Worm (Caenorhabditis elegans): ENCODE results near the gene F41E6.1.

F41E6.1 gene

ce11 chrV:8607353-8607850 lies 15.0 kb upstream of the F41E6.1 start, which contains the start of gene smk-1:
Gene smk-1, plus strand, starts transcription at chrV:8607800.
- TF ChIP-seq ceh-36 (tag; optimal IDR thresholded peaks at IDR 0.05) (no peak), ets-7 (tag; optimal IDR thresholded peaks at IDR 0.05) (no peak), hmg-4 (GFP tag; optimal IDR thresholded peaks at IDR 0.05) (no peak), hmbx-1 (tag; optimal IDR thresholded peaks at IDR 0.05) (no peak), ama-1 (optimal IDR thresholded peaks at IDR 0.05) (no peak), scrt-1 (GFP tag; IDR thresholded peaks at IDR 0.05) (no peak), B0310.2 (tag; optimal IDR thresholded peaks at IDR 0.05) (no peak), hnd-1 (tag; optimal IDR thresholded peaks at IDR 0.05) (no peak), flt-1 (GFP tag; IDR thresholded peaks at IDR 0.05) (no peak), tra-4 (tag; optimal IDR thresholded peaks at IDR 0.05) (no peak), ceh-13 (GFP tag; optimal IDR thresholded peaks at IDR 0.05) (no peak), sea-1 (GFP tag; conservative IDR thresholded peaks at IDR 0.05) (no peak), tbx-37 (GFP tag; conservative IDR thresholded peaks at IDR 0.05) (no peak), F13C5.2 (tag; optimal IDR thresholded peaks at IDR 0.05) (no peak)

- TF ChIP-seq hnd-1 (tag; optimal IDR thresholded peaks at IDR 0.05) (no peak), sea-1 (GFP tag; conservative IDR thresholded peaks at IDR 0.05) (no peak), ceh-36 (tag; optimal IDR thresholded peaks at IDR 0.05) (no peak), pes-1 (GFP tag; IDR thresholded peaks at IDR 0.05) (no peak), tbx-37 (GFP tag; conservative IDR thresholded peaks at IDR 0.05) (no peak)
These were observed 13.9 kb upstream of the F41E6.1 start for ce11 chrV:8608483-8608882.

- TF ChIP-seq tbx-37 (GFP tag; conservative IDR thresholded peaks at IDR 0.05) (no peak), aly-1 (tag; optimal IDR thresholded peaks at IDR 0.05) (peak; percentile 18), hmg-4 (GFP tag; optimal IDR thresholded peaks at IDR 0.05) (no peak), B0310.2 (tag; optimal IDR thresholded peaks at IDR 0.05) (peak; percentile 28)
These were observed 12.5 kb upstream of the F41E6.1 start for ce11 chrV:8609776-8610529.

ce11 chrV:8610633-8611404 lies 11.6 kb upstream of the F41E6.1 start, which contains the start of gene fip-4:
Gene fip-4, minus strand, starts transcription at chrV:8611268.
- TF ChIP-seq B0310.2 (tag; optimal IDR thresholded peaks at IDR 0.05), result no peak
- TF ChIP-seq aly-1 (tag; optimal IDR thresholded peaks at IDR 0.05), result no peak
- no peak for TF ChIP-seq scrt-1 (GFP tag; IDR thresholded peaks at IDR 0.05)
- TF ChIP-seq F13C5.2 (tag; optimal IDR thresholded peaks at IDR 0.05), result no peak
- no peak for TF ChIP-seq flt-1 (GFP tag; IDR thresholded peaks at IDR 0.05)
- TF ChIP-seq ceh-13 (GFP tag; optimal IDR thresholded peaks at IDR 0.05), result no peak
- TF ChIP-seq ama-1 (optimal IDR thresholded peaks at IDR 0.05), result no peak
- TF ChIP-seq tra-4 (tag; optimal IDR thresholded peaks at IDR 0.05), result no peak
- TF ChIP-seq ceh-36 (tag; optimal IDR thresholded peaks at IDR 0.05), result no peak
- no peak for TF ChIP-seq sea-1 (GFP tag; conservative IDR thresholded peaks at IDR 0.05)

ce11 chrV:8615711-8616110 lies 6.7 kb upstream of the F41E6.1 start:
- no peak for TF ChIP-seq hmg-4 (GFP tag; optimal IDR thresholded peaks at IDR 0.05)
- TF ChIP-seq ets-7 (tag; optimal IDR thresholded peaks at IDR 0.05), result no peak
- TF ChIP-seq tbx-37 (GFP tag; conservative IDR thresholded peaks at IDR 0.05), result no peak
- no peak for TF ChIP-seq ceh-36 (tag; optimal IDR thresholded peaks at IDR 0.05)
- TF ChIP-seq ceh-13 (GFP tag; optimal IDR thresholded peaks at IDR 0.05), result no peak
- TF ChIP-seq hnd-1 (tag; optimal IDR thresholded peaks at IDR 0.05), result no peak
- TF ChIP-seq flt-1 (GFP tag; IDR thresholded peaks at IDR 0.05), result no peak
- no peak for TF ChIP-seq aly-1 (tag; optimal IDR thresholded peaks at IDR 0.05)
- TF ChIP-seq tbx-11 (GFP tag; IDR thresholded peaks at IDR 0.05), result no peak

ce11 chrV:8618738-8619137 lies 3.7 kb upstream of the F41E6.1 start, which contains the start of gene grd-5:
Gene grd-5, plus strand, starts transcription at chrV:8619032.
- TF ChIP-seq tra-4 (tag; optimal IDR thresholded peaks at IDR 0.05), result no peak
- TF ChIP-seq ets-7 (tag; optimal IDR thresholded peaks at IDR 0.05), result no peak
- TF ChIP-seq F13C5.2 (tag; optimal IDR thresholded peaks at IDR 0.05), result no peak
- TF ChIP-seq tbx-37 (GFP tag; conservative IDR thresholded peaks at IDR 0.05), result no peak

ce11 chrV:8621213-8621612 lies 1.2 kb upstream of the F41E6.1 start, which contains the start of gene idpc-2:
Gene idpc-2, minus strand, starts transcription at chrV:8621313.
- no peak for TF ChIP-seq hmg-4 (GFP tag; optimal IDR thresholded peaks at IDR 0.05)
- TF ChIP-seq ets-7 (tag; optimal IDR thresholded peaks at IDR 0.05), result no peak
- TF ChIP-seq ama-1 (optimal IDR thresholded peaks at IDR 0.05), result no peak
- TF ChIP-seq aly-1 (tag; optimal IDR thresholded peaks at IDR 0.05), result no peak
- no peak for TF ChIP-seq tbx-11 (GFP tag; IDR thresholded peaks at IDR 0.05)
- no peak for TF ChIP-seq flt-1 (GFP tag; IDR thresholded peaks at IDR 0.05)
- no peak for TF ChIP-seq hnd-1 (tag; optimal IDR thresholded peaks at IDR 0.05)
- no peak for TF ChIP-seq scrt-1 (GFP tag; IDR thresholded peaks at IDR 0.05)
- no peak for TF ChIP-seq ceh-36 (tag; optimal IDR thresholded peaks at IDR 0.05)
- TF ChIP-seq pes-1 (GFP tag; IDR thresholded peaks at IDR 0.05), result no peak
- TF ChIP-seq tra-4 (tag; optimal IDR thresholded peaks at IDR 0.05), result no peak
- no peak for TF ChIP-seq F13C5.2 (tag; optimal IDR thresholded peaks at IDR 0.05)
- no peak for TF ChIP-seq ceh-13 (GFP tag; optimal IDR thresholded peaks at IDR 0.05)
- TF ChIP-seq B0310.2 (tag; optimal IDR thresholded peaks at IDR 0.05), result no peak
- TF ChIP-seq hmbx-1 (tag; optimal IDR thresholded peaks at IDR 0.05), result no peak
- TF ChIP-seq tbx-37 (GFP tag; conservative IDR thresholded peaks at IDR 0.05), result no peak
- TF ChIP-seq sea-1 (GFP tag; conservative IDR thresholded peaks at IDR 0.05), result no peak
